Worm (Caenorhabditis elegans): Measurements from ENCODE around the gene W01B6.6.

Gene W01B6.6

ce11 chrIV:10075899-10076298 lies 5.0 kb upstream of the W01B6.6 start, which contains the start of gene W01B6.5:
Gene W01B6.5, plus strand, starts transcription at chrIV:10076199.
- TF ChIP-seq tab-1 (GFP tag; IDR thresholded peaks at IDR 0.05) (no peak), flt-1 (GFP tag; IDR thresholded peaks at IDR 0.05) (no peak), klf-2 (GFP tag; conservative IDR thresholded peaks at IDR 0.05) (no peak), ref-1 (GFP tag; conservative IDR thresholded peaks at IDR 0.05) (no peak), cog-1 (tag; optimal IDR thresholded peaks at IDR 0.05) (no peak)

ce11 chrIV:10078003-10078402 lies 2.9 kb upstream of the W01B6.6 start:
- no peak for TF ChIP-seq T22C8.4 (GFP tag; IDR thresholded peaks at IDR 0.05)
- no peak for TF ChIP-seq ref-1 (GFP tag; conservative IDR thresholded peaks at IDR 0.05)
- no peak for TF ChIP-seq ztf-29 (GFP tag; IDR thresholded peaks at IDR 0.05)
- TF ChIP-seq flt-1 (GFP tag; IDR thresholded peaks at IDR 0.05), result no peak
- TF ChIP-seq tab-1 (GFP tag; IDR thresholded peaks at IDR 0.05), result no peak
- TF ChIP-seq cog-1 (tag; optimal IDR thresholded peaks at IDR 0.05), result no peak
- no peak for TF ChIP-seq ztf-23 (GFP tag; IDR thresholded peaks at IDR 0.05)
- TF ChIP-seq klf-2 (GFP tag; conservative IDR thresholded peaks at IDR 0.05), result no peak
- TF ChIP-seq med-1 (GFP tag; optimal IDR thresholded peaks at IDR 0.05; ENCODE audit: insufficient read depth), result no peak

- no peak for TF ChIP-seq ref-1 (GFP tag; conservative IDR thresholded peaks at IDR 0.05)
Measured at ce11 chrIV:10084323-10084959, 3.5 kb downstream of the W01B6.6 start, which contains the start of gene W01B6.8. Gene W01B6.8, minus strand, starts transcription at chrIV:10084373.

- TF ChIP-seq flt-1 (GFP tag; IDR thresholded peaks at IDR 0.05) (peak; percentile 61; the same call in 1 of the 2 replicates), cog-1 (tag; optimal IDR thresholded peaks at IDR 0.05) (no peak), ztf-23 (GFP tag; IDR thresholded peaks at IDR 0.05) (no peak), tab-1 (GFP tag; IDR thresholded peaks at IDR 0.05) (no peak), ztf-29 (GFP tag; IDR thresholded peaks at IDR 0.05) (no peak), T22C8.4 (GFP tag; IDR thresholded peaks at IDR 0.05) (no peak), ref-1 (GFP tag; conservative IDR thresholded peaks at IDR 0.05) (no peak), med-1 (GFP tag; optimal IDR thresholded peaks at IDR 0.05; ENCODE audit: insufficient read depth) (no peak), klf-2 (GFP tag; conservative IDR thresholded peaks at IDR 0.05) (no peak)
Measured at ce11 chrIV:10085401-10086187, 4.7 kb downstream of the W01B6.6 start, which contains the start of the genes col-2 and ndc-80. Gene col-2, minus strand, starts transcription at chrIV:10085451. Gene ndc-80, plus strand, starts transcription at chrIV:10086137.

ce11 chrIV:10089777-10090176 lies 8.9 kb downstream of the W01B6.6 start, which contains the start of gene ttr-39:
Gene ttr-39, minus strand, starts transcription at chrIV:10089877.
- TF ChIP-seq klf-2 (GFP tag; conservative IDR thresholded peaks at IDR 0.05) (no peak), cog-1 (tag; optimal IDR thresholded peaks at IDR 0.05) (no peak), med-1 (GFP tag; optimal IDR thresholded peaks at IDR 0.05; ENCODE audit: insufficient read depth) (no peak), ztf-29 (GFP tag; IDR thresholded peaks at IDR 0.05) (no peak), ref-1 (GFP tag; conservative IDR thresholded peaks at IDR 0.05) (no peak), tab-1 (GFP tag; IDR thresholded peaks at IDR 0.05) (no peak), flt-1 (GFP tag; IDR thresholded peaks at IDR 0.05) (no peak), ztf-23 (GFP tag; IDR thresholded peaks at IDR 0.05) (no peak), T22C8.4 (GFP tag; IDR thresholded peaks at IDR 0.05) (no peak)

- no peak for TF ChIP-seq cog-1 (tag; optimal IDR thresholded peaks at IDR 0.05)
Measured at ce11 chrIV:10090358-10090757, 9.4 kb downstream of the W01B6.6 start, which contains the start of gene ttbk-5. Gene ttbk-5, plus strand, starts transcription at chrIV:10090658.

- TF ChIP-seq T22C8.4 (GFP tag; IDR thresholded peaks at IDR 0.05) (no peak), cog-1 (tag; optimal IDR thresholded peaks at IDR 0.05) (no peak), ztf-23 (GFP tag; IDR thresholded peaks at IDR 0.05) (no peak), tab-1 (GFP tag; IDR thresholded peaks at IDR 0.05) (no peak), ztf-29 (GFP tag; IDR thresholded peaks at IDR 0.05) (no peak), ref-1 (GFP tag; conservative IDR thresholded peaks at IDR 0.05) (no peak), flt-1 (GFP tag; IDR thresholded peaks at IDR 0.05) (no peak), med-1 (GFP tag; optimal IDR thresholded peaks at IDR 0.05; ENCODE audit: insufficient read depth) (no peak), klf-2 (GFP tag; conservative IDR thresholded peaks at IDR 0.05) (no peak)
Measured at ce11 chrIV:10095171-10095570, 14.3 kb downstream of the W01B6.6 start, which contains the start of the genes C04G2.5 and msp-36. Gene C04G2.5, minus strand, starts transcription at chrIV:10095271. Gene msp-36, plus strand, starts transcription at chrIV:10095433.

ce11 chrIV:10096881-10097280 lies 16.0 kb downstream of the W01B6.6 start, which contains the start of gene dis-3:
Gene dis-3, plus strand, starts transcription at chrIV:10097202.
- TF ChIP-seq med-1 (GFP tag; optimal IDR thresholded peaks at IDR 0.05; ENCODE audit: insufficient read depth), result no peak
- TF ChIP-seq ref-1 (GFP tag; conservative IDR thresholded peaks at IDR 0.05), result no peak

- TF ChIP-seq ztf-23 (GFP tag; IDR thresholded peaks at IDR 0.05), result no peak
- TF ChIP-seq T22C8.4 (GFP tag; IDR thresholded peaks at IDR 0.05), result no peak
- TF ChIP-seq klf-2 (GFP tag; conservative IDR thresholded peaks at IDR 0.05), result no peak
- no peak for TF ChIP-seq tab-1 (GFP tag; IDR thresholded peaks at IDR 0.05)
- TF ChIP-seq flt-1 (GFP tag; IDR thresholded peaks at IDR 0.05), result no peak
- TF ChIP-seq ztf-29 (GFP tag; IDR thresholded peaks at IDR 0.05), result no peak
- no peak for TF ChIP-seq cog-1 (tag; optimal IDR thresholded peaks at IDR 0.05)
- no peak for TF ChIP-seq med-1 (GFP tag; optimal IDR thresholded peaks at IDR 0.05; ENCODE audit: insufficient read depth)
- no peak for TF ChIP-seq ref-1 (GFP tag; conservative IDR thresholded peaks at IDR 0.05)
Measured at ce11 chrIV:10110417-10110816, 29.5 kb downstream of the W01B6.6 start, which contains the start of gene egl-38. Gene egl-38, minus strand, starts transcription at chrIV:10110517.

ce11 chrIV:10110870-10111269 lies 30.0 kb downstream of the W01B6.6 start:
- TF ChIP-seq klf-2 (GFP tag; conservative IDR thresholded peaks at IDR 0.05) (no peak), ztf-23 (GFP tag; IDR thresholded peaks at IDR 0.05) (no peak), med-1 (GFP tag; optimal IDR thresholded peaks at IDR 0.05; ENCODE audit: insufficient read depth) (no peak), flt-1 (GFP tag; IDR thresholded peaks at IDR 0.05) (no peak), cog-1 (tag; optimal IDR thresholded peaks at IDR 0.05) (no peak), ref-1 (GFP tag; conservative IDR thresholded peaks at IDR 0.05) (no peak), ztf-29 (GFP tag; IDR thresholded peaks at IDR 0.05) (no peak), tab-1 (GFP tag; IDR thresholded peaks at IDR 0.05) (no peak), T22C8.4 (GFP tag; IDR thresholded peaks at IDR 0.05) (no peak)

Data from whole organism, midembryonic.